Worm (Caenorhabditis elegans) whole organism, late embryonic: ENCODE results near the gene T06D8.9.

Experiments
- ahr-1 ChIP-seq: sonication (generic microtip); optimal IDR thresholded peaks from 2 replicates; lab custom pipeline; 2016; ENCODE audit warnings: missing genetic modification characterization, missing compliant biosample characterization
- ama-1 ChIP-seq: fragments of 150-350 bp; optimal IDR thresholded peaks from 2 replicates; lab custom pipeline; 2014
- ceh-18 ChIP-seq: sonication (generic microtip); optimal IDR thresholded peaks from 2 replicates; lab custom pipeline; 2016; ENCODE audit warnings: missing genetic modification characterization, missing compliant biosample characterization
- elt-4 ChIP-seq: sonication (generic microtip); optimal IDR thresholded peaks from 2 replicates; lab custom pipeline; 2016; ENCODE audit warnings: missing genetic modification characterization, missing compliant biosample characterization
- fkh-10 ChIP-seq: fragments of 150-350 bp; optimal IDR thresholded peaks from 2 replicates; lab custom pipeline; 2014; ENCODE audit warnings: missing biosample characterization, missing genetic modification reagents, missing genetic modification characterization
- nfya-1 ChIP-seq: sonication (generic microtip); optimal IDR thresholded peaks from 2 replicates; lab custom pipeline; 2017; ENCODE audit warnings: missing genetic modification characterization, mild to moderate bottlenecking, missing compliant biosample characterization, antibody characterized with exemption, moderate library complexity
- rnt-1 ChIP-seq: sonication (generic microtip); optimal IDR thresholded peaks from 2 replicates; lab custom pipeline; 2016; ENCODE audit warnings: missing genetic modification characterization, missing compliant biosample characterization

DNA sequence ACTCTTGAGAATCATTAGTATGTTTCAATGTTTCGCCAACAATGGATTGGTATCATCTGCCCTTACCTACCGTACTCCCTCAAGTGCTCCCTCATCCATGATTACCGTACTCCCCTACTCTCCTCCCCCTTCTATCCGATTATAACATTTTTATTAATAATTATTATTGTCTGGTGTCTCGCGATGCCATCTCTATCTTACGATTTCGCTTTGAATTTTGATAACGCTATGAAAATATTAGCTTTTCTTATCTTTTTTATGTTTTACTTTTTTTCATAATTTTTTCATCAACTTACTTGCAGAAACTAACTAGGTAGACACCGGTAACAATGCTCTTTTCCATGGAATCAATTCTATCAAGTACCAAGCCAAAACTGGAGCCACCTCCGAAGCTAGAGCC, 42.3 kb downstream of the T06D8.9 start, which contains the start of gene unc-130:
- TF ChIP-seq rnt-1 (tag; lab: Kevin White, UChicago): no peak
- TF ChIP-seq fkh-10 (GFP tag; lab: Kevin White, UChicago): no peak
- no peak for TF ChIP-seq nfya-1 (tag; lab: Kevin White, UChicago)
- TF ChIP-seq ceh-18: no peak
- no peak for TF ChIP-seq elt-4 (tag; lab: Kevin White, UChicago)
- TF ChIP-seq ahr-1 (tag; lab: Kevin White, UChicago): no peak
- TF ChIP-seq ama-1 (lab: Kevin White, UChicago): no peak
